Fruit fly (Drosophila melanogaster) whole organism, adult: ENCODE results near the gene Prp6.

Source experiments
- CG11617 ChIP-seq: fragments of 200-800 bp; sonication (Bioruptor generic); optimal IDR thresholded peaks from 2 replicates; lab custom pipeline; 2017; ENCODE audit warnings: mild to moderate bottlenecking, missing biosample characterization, missing genetic modification reagents, missing genetic modification characterization
- CG12768 ChIP-seq: fragments of 200-800 bp; sonication (Bioruptor generic); optimal IDR thresholded peaks from 2 replicates; lab custom pipeline; 2017; ENCODE audit warnings: missing biosample characterization, missing genetic modification characterization, mild to moderate bottlenecking, moderate library complexity, missing genetic modification reagents
- CG14711 ChIP-seq: fragments of 200-800 bp; sonication (Bioruptor generic); optimal IDR thresholded peaks from 2 replicates; lab custom pipeline; 2018; ENCODE audit warnings: missing biosample characterization, mild to moderate bottlenecking, missing genetic modification characterization, moderate library complexity
- CG1620 ChIP-seq: fragments of 200-800 bp; sonication (Bioruptor generic); optimal IDR thresholded peaks from 2 replicates; lab custom pipeline; 2016; ENCODE audit warnings: missing biosample characterization, missing genetic modification characterization
- CG33017 ChIP-seq: fragments of 200-800 bp; sonication (Bioruptor generic); optimal IDR thresholded peaks from 2 replicates; lab custom pipeline; 2018; ENCODE audit warnings: missing biosample characterization, mild to moderate bottlenecking, missing genetic modification characterization, moderate library complexity
- CG5204 ChIP-seq: fragments of 200-800 bp; sonication (Bioruptor generic); optimal IDR thresholded peaks from 2 replicates; lab custom pipeline; 2016; ENCODE audit warnings: missing biosample characterization, missing genetic modification characterization
- CG7045 ChIP-seq: fragments of 200-800 bp; sonication (Bioruptor generic); optimal IDR thresholded peaks from 2 replicates; lab custom pipeline; 2017; ENCODE audit warnings: missing biosample characterization, mild to moderate bottlenecking, missing genetic modification characterization
- CG7101 ChIP-seq: fragments of 200-800 bp; sonication (Bioruptor generic); optimal IDR thresholded peaks from 2 replicates; lab custom pipeline; 2018; ENCODE audit warnings: missing biosample characterization, mild to moderate bottlenecking, missing genetic modification characterization, moderate library complexity
- Clk ChIP-seq: fragments of 200-800 bp; sonication (Bioruptor generic); optimal IDR thresholded peaks from 2 replicates; lab custom pipeline; 2017; ENCODE audit warnings: missing biosample characterization, missing genetic modification characterization
- Crg-1 ChIP-seq: fragments of 200-800 bp; sonication (Bioruptor generic); optimal IDR thresholded peaks from 2 replicates; lab custom pipeline; 2016; ENCODE audit warnings: missing biosample characterization, missing genetic modification characterization
- Hr96 ChIP-seq: fragments of 200-800 bp; sonication (Bioruptor generic); optimal IDR thresholded peaks from 2 replicates; lab custom pipeline; 2016; ENCODE audit warnings: missing biosample characterization, missing genetic modification characterization
- Mnt ChIP-seq: fragments of 200-800 bp; sonication (Bioruptor generic); optimal IDR thresholded peaks from 2 replicates; lab custom pipeline; 2016; ENCODE audit warnings: missing biosample characterization, mild to moderate bottlenecking, missing genetic modification characterization
- bab1 ChIP-seq: fragments of 200-800 bp; sonication (Bioruptor generic); optimal IDR thresholded peaks from 3 replicates; lab custom pipeline; 2019; ENCODE audit warnings: missing biosample characterization, mild to moderate bottlenecking, missing genetic modification characterization, moderate library complexity
- cic ChIP-seq: fragments of 200-800 bp; sonication (Bioruptor generic); optimal IDR thresholded peaks from 2 replicates; lab custom pipeline; 2017; ENCODE audit warnings: missing biosample characterization, mild to moderate bottlenecking, missing genetic modification characterization, moderate library complexity
- cnc ChIP-seq, 2 experiments: fragments of >200 bp; optimal IDR thresholded peaks; 2 replicates each; lab custom pipeline; 2017
- kay ChIP-seq: fragments of 200-800 bp; sonication (Bioruptor generic); peaks from one replicate; lab custom pipeline; 2016; ENCODE audit warnings: missing biosample characterization, missing genetic modification characterization, borderline replicate concordance
- ovo ChIP-seq: fragments of 200-800 bp; sonication (Bioruptor generic); optimal IDR thresholded peaks from 2 replicates; lab custom pipeline; 2016; ENCODE audit warnings: missing biosample characterization, missing genetic modification characterization
- pad ChIP-seq: fragments of 200-800 bp; sonication (Bioruptor generic); optimal IDR thresholded peaks from 3 replicates; lab custom pipeline; 2017; ENCODE audit warnings: missing biosample characterization, missing genetic modification characterization, mild to moderate bottlenecking, moderate library complexity, missing genetic modification reagents
- tj ChIP-seq: fragments of 200-800 bp; sonication (Bioruptor generic); optimal IDR thresholded peaks from 3 replicates; lab custom pipeline; 2017; ENCODE audit warnings: missing biosample characterization, mild to moderate bottlenecking, missing genetic modification characterization, moderate library complexity
- toe ChIP-seq: fragments of 200-800 bp; sonication (Bioruptor generic); optimal IDR thresholded peaks from 2 replicates; lab custom pipeline; 2016; ENCODE audit warnings: missing biosample characterization, missing genetic modification characterization

The Prp6 gene

DNA sequence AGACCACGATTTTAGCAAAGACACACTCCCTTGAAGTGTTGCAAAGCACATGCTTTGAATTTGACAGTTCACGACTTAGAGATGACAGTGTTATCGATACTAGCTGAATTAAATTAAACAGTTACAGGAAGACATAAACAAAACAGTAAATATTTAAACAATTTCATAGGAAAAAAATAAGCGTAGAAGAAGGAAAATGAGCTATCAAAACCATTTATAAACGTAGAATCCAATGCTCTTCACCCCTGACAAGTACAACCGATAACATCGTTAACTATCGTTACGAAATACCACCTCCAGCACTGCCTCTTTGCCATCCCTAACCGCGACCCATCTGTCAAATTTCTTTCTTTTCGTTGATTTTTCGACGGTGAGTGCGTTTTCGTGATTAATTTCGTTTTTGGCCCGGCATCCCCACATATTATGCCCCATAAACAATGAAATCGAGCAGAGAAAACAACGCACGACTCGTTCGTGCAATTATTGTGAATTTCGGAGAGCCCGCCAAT lies 6.3 kb upstream of the Prp6 start, which contains the start of gene RpL26:
Gene RpL26, plus strand, starts transcription at position 106 of the 509 bp plus-strand sequence.
- peak; percentile 64 for TF ChIP-seq tj (GFP tag; lab: Kevin White, UChicago)
- peak; percentile 93 for TF ChIP-seq CG1620
- TF ChIP-seq Clk = peak; percentile 61
- peak; percentile 87 for TF ChIP-seq Crg-1 (GFP tag; lab: Kevin White, UChicago)
- TF ChIP-seq CG7045 (GFP tag; lab: Kevin White, UChicago) = peak; percentile 65
- peak; percentile 86 for TF ChIP-seq CG11617 (GFP tag; lab: Kevin White, UChicago)
- TF ChIP-seq Hr96 = peak; percentile 89
- TF ChIP-seq bab1 (GFP tag; lab: Kevin White, UChicago) = peak; percentile 78
- TF ChIP-seq cic (GFP tag; lab: Kevin White, UChicago) = peak; percentile 25
- peak; percentile 94 for TF ChIP-seq toe (GFP tag; lab: Kevin White, UChicago)
- peak; percentile 84 for TF ChIP-seq CG7101 (tag; lab: Kevin White, UChicago)
- TF ChIP-seq pad = peak; percentile 63
- TF ChIP-seq cnc (optimal IDR thresholded peaks at IDR 0.05; lab: Kevin White, UChicago) = no peak
- peak; percentile 81 for TF ChIP-seq ovo (GFP tag; lab: Kevin White, UChicago)
- peak; percentile 62 for TF ChIP-seq CG33017 (tag; lab: Kevin White, UChicago)
- TF ChIP-seq Mnt (GFP tag; lab: Kevin White, UChicago) = peak; percentile 83
- no peak for TF ChIP-seq kay (GFP tag; lab: Kevin White, UChicago)
- TF ChIP-seq CG12768 (GFP tag; lab: Kevin White, UChicago) = peak; percentile 59
- TF ChIP-seq CG5204 (GFP tag; lab: Kevin White, UChicago) = no peak
- peak; percentile 48 for TF ChIP-seq CG14711

DNA sequence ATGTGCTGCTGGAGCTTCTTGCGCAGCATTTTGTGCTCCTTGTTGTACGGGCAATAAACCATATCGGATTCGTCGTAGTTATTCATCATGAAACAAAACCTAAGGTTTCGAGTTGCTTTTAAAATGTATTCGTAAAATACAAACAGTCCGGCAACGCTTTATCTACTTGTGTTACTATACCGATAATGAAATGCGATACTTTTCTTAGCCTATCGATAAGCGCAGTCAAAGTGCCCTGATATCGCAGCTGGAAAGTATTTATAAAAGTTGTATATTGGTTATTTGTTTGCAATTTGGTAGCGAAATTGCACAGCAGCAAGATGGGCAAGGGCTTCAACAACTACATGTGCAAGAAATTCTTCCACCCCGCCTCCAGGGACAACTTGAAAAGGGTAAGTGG lies 3.8 kb upstream of the Prp6 start, which contains the start of the genes arx and CG6843:
Gene arx, minus strand, starts transcription at position 144 of the 400 bp plus-strand sequence.
Gene CG6843, plus strand, starts transcription at position 184 of the 400 bp plus-strand sequence.
- TF ChIP-seq CG1620 (peak; percentile 9), bab1 (GFP tag; lab: Kevin White, UChicago) (peak; percentile 64), CG12768 (GFP tag; lab: Kevin White, UChicago) (no peak)

DNA sequence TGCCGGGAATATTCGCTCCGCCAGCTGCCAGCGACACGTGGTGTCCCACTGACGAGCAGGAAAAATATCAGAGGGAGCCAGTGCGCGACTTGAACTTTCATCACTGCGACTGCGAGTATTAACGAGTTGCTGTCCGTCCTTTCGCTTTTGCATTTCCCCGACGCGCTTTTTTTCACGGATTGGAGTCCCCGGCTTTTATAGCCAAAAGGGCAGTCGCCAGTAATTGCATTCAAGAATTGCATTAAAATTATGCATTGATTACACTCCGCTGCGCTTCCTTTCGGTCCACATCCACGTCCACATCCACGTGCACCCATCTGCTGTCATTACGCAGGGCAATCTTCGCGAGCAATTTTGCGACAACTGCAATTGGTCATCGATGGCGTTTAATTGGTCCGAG lies 5.9 kb downstream of the Prp6 start, which contains the start of gene Ir75d:
Gene Ir75d, minus strand, starts transcription at position 101 of the 400 bp plus-strand sequence.
- TF ChIP-seq Clk (no peak), CG12768 (GFP tag; lab: Kevin White, UChicago) (no peak), CG1620 (no peak), bab1 (GFP tag; lab: Kevin White, UChicago) (no peak), toe (GFP tag; lab: Kevin White, UChicago) (no peak), CG14711 (no peak), tj (GFP tag; lab: Kevin White, UChicago) (no peak), cic (GFP tag; lab: Kevin White, UChicago) (no peak), Hr96 (no peak), cnc (optimal IDR thresholded peaks at IDR 0.05; lab: Kevin White, UChicago) (no peak), Mnt (GFP tag; lab: Kevin White, UChicago) (no peak), CG7045 (GFP tag; lab: Kevin White, UChicago) (no peak), CG33017 (tag; lab: Kevin White, UChicago) (no peak), pad (no peak)

DNA sequence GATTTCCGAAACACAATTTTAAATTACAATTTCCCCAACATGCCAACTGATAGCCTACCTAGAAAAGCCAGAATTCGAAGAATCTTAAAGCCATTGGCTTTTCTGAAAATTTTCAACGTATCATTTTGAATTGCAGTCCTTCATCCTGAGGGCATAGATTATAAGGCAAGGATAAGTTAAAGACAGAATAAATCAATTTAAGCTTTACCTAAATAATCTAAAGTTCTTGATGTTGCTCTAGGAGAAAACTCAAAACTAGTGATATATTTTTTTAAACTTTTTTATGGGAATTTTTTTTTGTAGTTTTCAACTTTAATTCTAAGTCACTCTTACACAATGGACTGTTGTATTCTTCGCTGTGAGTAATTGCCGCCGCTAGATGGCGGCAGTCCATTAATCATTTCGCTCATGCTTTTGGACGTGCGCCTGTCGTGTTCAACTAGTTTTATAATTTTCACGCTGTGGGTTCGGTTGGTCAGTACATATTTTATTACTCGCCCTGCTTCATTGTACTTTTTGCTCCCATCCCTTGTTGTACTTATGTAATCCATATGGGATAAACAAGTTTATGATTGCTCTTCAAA lies 9.0 kb downstream of the Prp6 start, which contains the start of gene COX6AL2:
Gene COX6AL2, minus strand, starts transcription at position 51 of the 584 bp plus-strand sequence.
- no peak for TF ChIP-seq CG7101 (tag; lab: Kevin White, UChicago)
- TF ChIP-seq cnc (optimal IDR thresholded peaks at IDR 0.05; lab: Kevin White, UChicago) = no peak
- no peak for TF ChIP-seq Mnt (GFP tag; lab: Kevin White, UChicago)
- no peak for TF ChIP-seq pad
- no peak for TF ChIP-seq CG14711

DNA sequence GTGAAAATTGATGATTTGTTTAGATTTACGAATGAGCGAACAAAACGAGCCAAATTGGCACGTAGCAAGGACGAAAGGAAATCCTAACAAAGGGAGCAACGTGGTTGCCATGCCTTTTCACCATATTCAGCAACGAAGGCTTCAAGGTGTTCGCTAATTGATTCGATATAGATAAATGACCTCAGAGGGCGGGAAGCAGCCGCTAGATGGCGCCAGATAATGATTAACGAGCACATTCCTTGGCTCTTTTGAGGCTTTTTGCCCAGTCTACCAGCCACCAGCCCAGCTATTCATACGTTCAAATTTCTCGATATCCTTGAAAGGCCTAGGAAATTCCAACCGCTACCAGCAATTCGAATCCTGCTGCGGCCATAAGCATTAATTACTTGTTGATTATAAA lies 11.3 kb downstream of the Prp6 start:
- no peak for TF ChIP-seq CG5204 (GFP tag; lab: Kevin White, UChicago)

DNA sequence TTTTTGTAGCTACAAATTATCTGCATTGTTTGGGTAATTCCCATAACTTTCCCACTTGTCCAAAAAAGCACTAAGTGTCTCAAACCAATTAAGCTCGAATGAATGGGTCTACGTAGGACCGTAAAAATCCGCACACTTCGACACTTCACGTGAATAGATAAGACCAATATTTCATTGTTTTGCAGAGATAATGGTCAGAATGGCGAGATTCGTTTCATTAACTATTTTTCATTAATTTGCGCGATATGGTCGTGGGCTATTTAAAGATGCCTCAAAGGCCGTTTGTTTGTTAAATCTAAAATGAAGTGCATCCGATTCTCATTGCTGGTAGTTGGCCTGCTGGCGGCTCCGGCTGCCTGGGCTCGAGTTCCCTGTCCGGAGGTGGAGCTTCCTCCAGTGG lies 12.1 kb downstream of the Prp6 start, which contains the start of gene CG6839:
Gene CG6839, plus strand, starts transcription at position 301 of the 400 bp plus-strand sequence.
- TF ChIP-seq toe (GFP tag; lab: Kevin White, UChicago) (no peak), cic (GFP tag; lab: Kevin White, UChicago) (peak; percentile 51), CG33017 (tag; lab: Kevin White, UChicago) (no peak), tj (GFP tag; lab: Kevin White, UChicago) (no peak), CG12768 (GFP tag; lab: Kevin White, UChicago) (no peak)

DNA sequence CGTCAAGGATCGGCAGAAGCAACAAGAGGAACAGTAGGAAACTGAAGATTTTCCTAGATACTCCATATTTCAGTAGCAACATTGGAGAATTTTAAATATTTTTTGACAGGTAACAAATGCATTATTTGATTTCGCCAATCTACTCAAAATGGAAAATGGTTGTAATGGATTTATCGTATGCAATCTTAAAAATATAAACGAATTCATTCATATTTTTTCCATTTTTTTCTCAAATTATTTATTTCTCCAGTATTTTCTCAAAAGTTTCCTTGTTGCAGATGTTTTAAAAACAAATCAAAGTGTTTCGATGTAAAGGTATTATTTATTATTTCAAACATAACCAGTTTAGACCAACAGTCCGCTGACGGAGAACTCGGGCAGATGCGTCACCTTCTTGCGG lies 15.0 kb downstream of the Prp6 start, which contains the start of gene CG18223:
Gene CG18223, minus strand, starts transcription at position 101 of the 400 bp plus-strand sequence.
- TF ChIP-seq CG7045 (GFP tag; lab: Kevin White, UChicago) (no peak), tj (GFP tag; lab: Kevin White, UChicago) (no peak), CG5204 (GFP tag; lab: Kevin White, UChicago) (no peak), Mnt (GFP tag; lab: Kevin White, UChicago) (no peak), cnc (optimal IDR thresholded peaks at IDR 0.05; lab: Kevin White, UChicago) (no peak), CG12768 (GFP tag; lab: Kevin White, UChicago) (no peak), CG11617 (GFP tag; lab: Kevin White, UChicago) (no peak), CG14711 (no peak), Clk (no peak), pad (no peak), kay (GFP tag; lab: Kevin White, UChicago) (no peak), Crg-1 (GFP tag; lab: Kevin White, UChicago) (no peak), CG33017 (tag; lab: Kevin White, UChicago) (no peak), CG1620 (no peak), toe (GFP tag; lab: Kevin White, UChicago) (no peak), ovo (GFP tag; lab: Kevin White, UChicago) (no peak), bab1 (GFP tag; lab: Kevin White, UChicago) (no peak), Hr96 (no peak), cic (GFP tag; lab: Kevin White, UChicago) (no peak), CG7101 (tag; lab: Kevin White, UChicago) (no peak)
